2 fruit fly cellular contexts compared by ENCODE assay signal in the genomic region with DNA sequence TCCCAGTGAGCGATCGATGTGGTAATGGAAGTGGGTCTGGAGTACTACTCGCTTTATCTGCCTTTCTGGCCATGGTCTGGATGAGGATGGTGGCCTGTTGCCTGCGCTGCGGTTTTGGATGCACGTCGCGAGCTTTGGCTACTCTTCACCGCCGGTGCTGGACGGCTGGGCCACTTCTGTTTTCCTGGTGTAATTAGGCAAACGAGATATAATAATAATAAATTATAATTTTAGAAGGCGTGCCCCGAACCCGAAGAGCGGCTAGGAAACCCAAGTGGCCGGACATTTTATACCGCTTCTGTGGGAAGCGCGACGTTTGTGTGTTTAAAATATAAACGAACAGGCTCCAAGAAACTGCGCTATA.
TF ChIP-seq lines count a peak whose summit lies in the region.

No protein-coding gene starts in this region.

- no peak for TF ChIP-seq CTCF in whole organism, embryonic (GFP tag; optimal IDR thresholded peaks at IDR 0.05; lab: Kevin White, UChicago)

TF ChIP-seq in whole organism, embryonic, 481 proteins besides CTCF, POLR2A, EP300 and RAD21:
- TF ChIP-seq B-H1 (GFP tag; IDR thresholded peaks at IDR 0.05; lab: Robert Waterston, UW) (no peak), pan (optimal IDR thresholded peaks at IDR 0.05; lab: Kevin White, UChicago) (no peak), pan (GFP tag; optimal IDR thresholded peaks at IDR 0.05 in 1 of 2, IDR thresholded peaks at IDR 0.05 in 1 of 2) (no peak), corto (GFP tag; optimal IDR thresholded peaks at IDR 0.05; lab: Kevin White, UChicago) (peak; percentile 69), dm (GFP tag; optimal IDR thresholded peaks at IDR 0.05; lab: Kevin White, UChicago) (no peak), TFAM (GFP tag; optimal IDR thresholded peaks at IDR 0.05; lab: Kevin White, UChicago) (no peak), nom (GFP tag; optimal IDR thresholded peaks at IDR 0.05; lab: Kevin White, UChicago) (peak; percentile 42), H2.0 (GFP tag; IDR thresholded peaks at IDR 0.05; lab: Robert Waterston, UW) (no peak), Usf (GFP tag; optimal IDR thresholded peaks at IDR 0.05; lab: Kevin White, UChicago) (no peak), lbe (GFP tag; optimal IDR thresholded peaks at IDR 0.05; lab: Kevin White, UChicago) (no peak), schlank (tag; optimal IDR thresholded peaks at IDR 0.05; lab: Kevin White, UChicago) (no peak), CG11456 (GFP tag; IDR thresholded peaks at IDR 0.05; lab: Robert Waterston, UW) (no peak)

TF ChIP-seq in whole organism, wandering third instar larva, 38 proteins besides CTCF, POLR2A, EP300 and RAD21:
- TF ChIP-seq fru (GFP tag; optimal IDR thresholded peaks at IDR 0.05; lab: Kevin White, UChicago) (no peak), Hnf4 (GFP tag; optimal IDR thresholded peaks at IDR 0.05; lab: Kevin White, UChicago) (no peak), Hr78 (GFP tag; optimal IDR thresholded peaks at IDR 0.05; lab: Kevin White, UChicago) (no peak), dl (GFP tag; optimal IDR thresholded peaks at IDR 0.05; lab: Kevin White, UChicago; ENCODE audit: insufficient read depth in 1 of 2, partially characterized antibody in 2 of 2) (peak in 1 of 2 experiments; percentile 11), sage (GFP tag; optimal IDR thresholded peaks at IDR 0.05; lab: Kevin White, UChicago) (no peak), dsf (GFP tag; optimal IDR thresholded peaks at IDR 0.05; lab: Kevin White, UChicago; ENCODE audit: borderline replicate concordance) (no peak), pan (optimal IDR thresholded peaks at IDR 0.05; lab: Kevin White, UChicago) (no peak), Myc (optimal IDR thresholded peaks at IDR 0.05; lab: Kevin White, UChicago) (no peak), Rel (GFP tag; optimal IDR thresholded peaks at IDR 0.05; lab: Kevin White, UChicago) (peak; percentile 62), Rel (tag; optimal IDR thresholded peaks at IDR 0.05; lab: Kevin White, UChicago) (no peak), Dif (GFP tag; optimal IDR thresholded peaks at IDR 0.05; lab: Kevin White, UChicago; ENCODE audit: partially characterized antibody) (no peak), OdsH (GFP tag; optimal IDR thresholded peaks at IDR 0.05; lab: Kevin White, UChicago) (no peak), foxo (GFP tag; optimal IDR thresholded peaks at IDR 0.05; lab: Kevin White, UChicago) (no peak), tai (GFP tag; optimal IDR thresholded peaks at IDR 0.05; lab: Kevin White, UChicago) (no peak), usp (GFP tag; optimal IDR thresholded peaks at IDR 0.05; lab: Kevin White, UChicago) (no peak), CG9705 (GFP tag; optimal IDR thresholded peaks at IDR 0.05; lab: Kevin White, UChicago) (no peak), h (GFP tag; optimal IDR thresholded peaks at IDR 0.05; lab: Kevin White, UChicago) (no peak), rgr (GFP tag; optimal IDR thresholded peaks at IDR 0.05; lab: Kevin White, UChicago) (no peak), CG32264 (GFP tag; optimal IDR thresholded peaks at IDR 0.05; lab: Kevin White, UChicago) (no peak)
